Worm (Caenorhabditis elegans) whole organism, L4/young adult: Measurements from ENCODE around the gene gcy-34.
A peak's percentile ranks its signal among the peaks of the same experiment; 100 is the strongest.

Experiments
- W03F9.2 ChIP-seq: fragments of 150-350 bp; optimal IDR thresholded peaks from 2 replicates; lab custom pipeline; 2014; ENCODE audit warnings: missing biosample characterization, missing genetic modification characterization
- dao-5 ChIP-seq: sonication (generic microtip); optimal IDR thresholded peaks from 2 replicates; lab custom pipeline; 2016; ENCODE audit warnings: missing genotype, missing genetic modification characterization, moderate library complexity, missing compliant biosample characterization
- him-1 ChIP-seq: sonication (generic microtip); optimal IDR thresholded peaks from 2 replicates; lab custom pipeline; 2016; ENCODE audit warnings: missing genotype, missing genetic modification reagents, missing genetic modification characterization, missing compliant biosample characterization

DNA sequence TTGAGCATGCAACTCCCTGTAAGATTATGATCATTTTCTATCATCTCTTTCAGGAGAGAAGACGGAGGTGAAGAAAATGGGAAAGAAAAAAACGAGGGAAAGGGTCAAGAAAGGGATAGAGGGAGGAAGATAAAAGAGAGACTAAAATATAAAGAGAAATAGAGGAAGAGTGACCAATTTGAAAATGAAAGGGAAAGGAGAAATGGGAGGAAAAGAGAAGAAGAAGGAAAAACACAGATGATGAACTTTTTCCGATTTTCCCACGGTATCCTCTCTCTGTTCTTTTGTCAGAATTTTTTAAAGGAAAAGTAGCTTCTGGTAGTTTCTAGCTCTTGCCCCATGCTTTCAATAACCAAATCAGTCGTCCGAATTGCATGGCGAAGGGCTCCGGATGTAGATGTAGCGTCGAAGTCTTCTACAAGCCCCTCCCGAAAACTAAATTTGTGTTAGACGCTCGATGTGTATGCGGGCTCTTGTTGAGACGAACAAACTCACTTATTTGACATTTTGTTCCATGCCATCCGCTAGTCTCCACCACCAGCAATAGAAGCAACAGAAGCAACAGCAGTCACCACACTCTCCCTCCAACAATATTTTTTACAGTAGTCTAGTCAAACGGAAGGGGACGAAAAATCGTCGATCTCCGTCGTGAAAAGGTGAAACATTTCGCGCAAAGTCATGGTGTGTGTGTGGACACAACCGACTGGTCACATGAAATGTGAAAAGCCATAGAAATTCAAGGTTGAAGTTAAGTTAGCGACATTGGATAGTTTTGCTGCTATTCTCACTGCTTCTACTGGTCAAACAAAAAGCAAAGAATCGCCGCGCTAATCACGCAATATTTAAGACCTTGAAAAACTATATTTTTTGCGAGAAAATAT lies 5.9 kb upstream of the gcy-34 start, which contains the start of gene somi-1:
- TF ChIP-seq him-1 (tag; lab: Kevin White, UChicago) (peak; percentile 8), dao-5 (tag; lab: Kevin White, UChicago) (no peak), W03F9.2 (no peak)
